Fruit fly (Drosophila melanogaster) whole organism, embryonic: ENCODE data around the gene Eig71Ed.

Source experiments
- Aef1 ChIP-seq: fragments of 200-800 bp; sonication (Bioruptor generic); IDR thresholded peaks from 3 replicates; pipeline ENCODE4 v1.3.6; 2022; ENCODE audit warnings: missing biosample characterization, missing genetic modification characterization
- Atf3 ChIP-seq: fragments of 200-800 bp; sonication (Bioruptor generic); optimal IDR thresholded peaks from 3 replicates; lab custom pipeline; 2016; ENCODE audit warnings: missing biosample characterization, missing genetic modification characterization
- CG10431 ChIP-seq: fragments of 200-800 bp; sonication (Bioruptor generic); optimal IDR thresholded peaks from 3 replicates; lab custom pipeline; 2018; ENCODE audit warnings: missing biosample characterization, mild to moderate bottlenecking, missing genetic modification characterization
- CG10959 ChIP-seq: fragments of 200-800 bp; sonication (Bioruptor generic); IDR thresholded peaks from 2 replicates; pipeline ENCODE4 v1.3.6; 2022; ENCODE audit warnings: missing biosample characterization, missing genetic modification characterization
- CG11398 ChIP-seq: fragments of 200-800 bp; sonication (Bioruptor generic); optimal IDR thresholded peaks from 2 replicates; lab custom pipeline; 2016; ENCODE audit warnings: missing biosample characterization, missing genetic modification characterization
- CG12299 ChIP-seq: fragments of 200-800 bp; sonication (Bioruptor generic); optimal IDR thresholded peaks from 2 replicates; lab custom pipeline; 2018; ENCODE audit warnings: missing biosample characterization, mild to moderate bottlenecking, missing genetic modification characterization
- CG13624 ChIP-seq: fragments of 200-800 bp; sonication (Bioruptor generic); optimal IDR thresholded peaks from 2 replicates; lab custom pipeline; 2016; ENCODE audit warnings: missing biosample characterization, missing genetic modification characterization
- CG1529 ChIP-seq: fragments of 200-800 bp; sonication (Bioruptor generic); optimal IDR thresholded peaks from 3 replicates; lab custom pipeline; 2018; ENCODE audit warnings: missing biosample characterization, missing genetic modification characterization
- CG17829 ChIP-seq: fragments of 200-800 bp; optimal IDR thresholded peaks from 2 replicates; lab custom pipeline; 2019; ENCODE audit warnings: missing biosample characterization, mild to moderate bottlenecking, missing genetic modification characterization, moderate library complexity
- CG18476 ChIP-seq: fragments of 200-800 bp; sonication (Bioruptor generic); optimal IDR thresholded peaks from 2 replicates; lab custom pipeline; 2016; ENCODE audit warnings: missing biosample characterization, mild to moderate bottlenecking, missing genetic modification characterization
- CG18619 ChIP-seq: fragments of 200-800 bp; sonication (Bioruptor generic); optimal IDR thresholded peaks from 3 replicates; lab custom pipeline; 2017; ENCODE audit warnings: missing biosample characterization, mild to moderate bottlenecking, missing genetic modification characterization
- CG2116 ChIP-seq: fragments of 200-800 bp; sonication (Bioruptor generic); optimal IDR thresholded peaks from 3 replicates; lab custom pipeline; 2018; ENCODE audit warnings: missing biosample characterization, mild to moderate bottlenecking, missing genetic modification characterization
- CG2678 ChIP-seq: fragments of 200-800 bp; sonication (Bioruptor generic); optimal IDR thresholded peaks from 3 replicates; lab custom pipeline; 2019; ENCODE audit warnings: missing biosample characterization, mild to moderate bottlenecking, missing genetic modification characterization, moderate library complexity
- CG2889 ChIP-seq: fragments of 200-800 bp; sonication (Bioruptor generic); IDR thresholded peaks from 3 replicates; pipeline ENCODE4 v1.3.6; 2022; ENCODE audit warnings: missing biosample characterization, missing genetic modification characterization
- CG31365 ChIP-seq: fragments of 200-800 bp; sonication (Bioruptor generic); optimal IDR thresholded peaks from 2 replicates; lab custom pipeline; 2018; ENCODE audit warnings: missing biosample characterization, mild to moderate bottlenecking, missing genetic modification characterization
- CG4328 ChIP-seq: fragments of 200-800 bp; sonication (Bioruptor generic); optimal IDR thresholded peaks from 3 replicates; lab custom pipeline; 2017; ENCODE audit warnings: missing biosample characterization, missing genetic modification reagents, missing genetic modification characterization
- CG4617 ChIP-seq: fragments of 200-800 bp; sonication (Bioruptor generic); optimal IDR thresholded peaks from 3 replicates; lab custom pipeline; 2016; ENCODE audit warnings: missing biosample characterization, missing genetic modification characterization, borderline replicate concordance
- CG6254 ChIP-seq: fragments of 200-800 bp; sonication (Bioruptor generic); optimal IDR thresholded peaks from 3 replicates; lab custom pipeline; 2017; ENCODE audit warnings: mild to moderate bottlenecking, missing biosample characterization, missing genetic modification reagents, missing genetic modification characterization
- CG9437 ChIP-seq: fragments of 200-800 bp; sonication (Bioruptor generic); optimal IDR thresholded peaks from 2 replicates; lab custom pipeline; 2018; ENCODE audit warnings: missing biosample characterization, mild to moderate bottlenecking, missing genetic modification characterization
- CHES-1-like ChIP-seq: fragments of 200-800 bp; sonication (Bioruptor generic); optimal IDR thresholded peaks from 2 replicates; lab custom pipeline; 2016; ENCODE audit warnings: missing biosample characterization, missing genetic modification characterization
- Dbx ChIP-seq: fragments of 200-800 bp; sonication (Bioruptor generic); IDR thresholded peaks from 3 replicates; pipeline ENCODE4 v1.3.6; 2022; ENCODE audit warnings: missing biosample characterization, missing genetic modification characterization
- Elba2 ChIP-seq: fragments of 200-800 bp; sonication (Bioruptor generic); optimal IDR thresholded peaks from 3 replicates; lab custom pipeline; 2016; ENCODE audit warnings: missing biosample characterization, missing genetic modification characterization
- H15 ChIP-seq: fragments of 200-800 bp; sonication (Bioruptor generic); IDR thresholded peaks from 3 replicates; pipeline ENCODE4 v1.3.6; 2022; ENCODE audit warnings: missing biosample characterization, missing genetic modification characterization
- Hey ChIP-seq: fragments of 200-800 bp; sonication (Bioruptor generic); optimal IDR thresholded peaks from 3 replicates; lab custom pipeline; 2018; ENCODE audit warnings: missing biosample characterization, mild to moderate bottlenecking, missing genetic modification characterization
- Hr3 ChIP-seq: fragments of 200-800 bp; sonication (Bioruptor generic); optimal IDR thresholded peaks from 3 replicates; lab custom pipeline; 2016; ENCODE audit warnings: missing biosample characterization, missing genetic modification characterization
- Med ChIP-seq: fragments of 200-800 bp; sonication (Bioruptor generic); peaks from one replicate; lab custom pipeline; 2016; ENCODE audit warnings: missing biosample characterization, missing genetic modification characterization, mild to moderate bottlenecking, inconsistent platforms, moderate library complexity
- Oaz ChIP-seq: fragments of 200-800 bp; sonication (Bioruptor generic); IDR thresholded peaks from 2 replicates; pipeline ENCODE4 v1.3.6; 2022; ENCODE audit warnings: missing biosample characterization, missing genetic modification characterization
- Six4 ChIP-seq: fragments of 200-800 bp; sonication (Bioruptor generic); optimal IDR thresholded peaks from 2 replicates; lab custom pipeline; 2016; ENCODE audit warnings: missing biosample characterization, missing genetic modification characterization
- Sox100B ChIP-seq: fragments of 200-800 bp; sonication (Bioruptor generic); optimal IDR thresholded peaks from 3 replicates; lab custom pipeline; 2018; ENCODE audit warnings: missing biosample characterization, mild to moderate bottlenecking, missing genetic modification characterization
- Sry-β ChIP-seq: fragments of 200-800 bp; sonication (Bioruptor generic); optimal IDR thresholded peaks from 2 replicates; lab custom pipeline; 2018; ENCODE audit warnings: missing biosample characterization, mild to moderate bottlenecking, missing genetic modification characterization, moderate library complexity
- TFAM ChIP-seq: fragments of 200-800 bp; sonication (Bioruptor generic); optimal IDR thresholded peaks from 2 replicates; lab custom pipeline; 2017; ENCODE audit warnings: missing biosample characterization, missing genetic modification characterization, inconsistent platforms
- Tbp ChIP-seq: fragments of >200 bp; optimal IDR thresholded peaks from 2 replicates; lab custom pipeline; 2018; ENCODE audit warnings: missing biosample characterization, missing genetic modification characterization
- YL-1 ChIP-seq: fragments of 200-800 bp; sonication (Bioruptor generic); optimal IDR thresholded peaks from 3 replicates; lab custom pipeline; 2017; ENCODE audit warnings: missing biosample characterization, mild to moderate bottlenecking, missing genetic modification characterization
- ase ChIP-seq: fragments of 200-800 bp; sonication (Bioruptor generic); IDR thresholded peaks from 3 replicates; pipeline ENCODE4 v1.3.6; 2022; ENCODE audit warnings: missing biosample characterization, missing genetic modification characterization
- ato ChIP-seq: fragments of 200-800 bp; sonication (Bioruptor generic); IDR thresholded peaks from 2 replicates; pipeline ENCODE4 v1.3.6; 2022; ENCODE audit warnings: missing biosample characterization, missing genetic modification characterization; ENCODE audit not compliant: partially characterized antibody
- bab2 ChIP-seq: fragments of 200-800 bp; sonication (Bioruptor generic); optimal IDR thresholded peaks from 2 replicates; lab custom pipeline; 2016; ENCODE audit warnings: missing biosample characterization, missing genetic modification characterization
- bsh ChIP-seq, 2 experiments: fragments of 200-800 bp; sonication (Bioruptor generic); optimal IDR thresholded peaks; 2 replicates each; lab custom pipeline; 2017 to 2018; ENCODE audit warnings: mild to moderate bottlenecking in 2 of 2, missing biosample characterization in 2 of 2, missing genetic modification characterization in 2 of 2, moderate library complexity in 1 of 2
- danr ChIP-seq: fragments of 200-800 bp; sonication (Bioruptor generic); IDR thresholded peaks from 2 replicates; pipeline ENCODE4 v1.3.6; 2022; ENCODE audit warnings: missing biosample characterization, missing genetic modification characterization
- dimm ChIP-seq: fragments of 200-800 bp; sonication (Bioruptor generic); IDR thresholded peaks from 2 replicates; pipeline ENCODE4 v1.3.6; 2022; ENCODE audit warnings: missing biosample characterization, missing genetic modification characterization
- esg ChIP-seq: fragments of 200-800 bp; sonication (Bioruptor generic); conservative IDR thresholded peaks from 2 replicates; pipeline ENCODE4 v1.3.6; 2022; ENCODE audit warnings: missing biosample characterization, missing genetic modification characterization
- ftz-f1 ChIP-seq: fragments of 200-800 bp; sonication (Bioruptor generic); optimal IDR thresholded peaks from 2 replicates; lab custom pipeline; 2016; ENCODE audit warnings: missing biosample characterization, missing genetic modification characterization
- ham ChIP-seq: fragments of 200-800 bp; sonication (Bioruptor generic); IDR thresholded peaks from 2 replicates; pipeline ENCODE4 v1.3.6; 2022; ENCODE audit warnings: missing biosample characterization, missing genetic modification characterization
- her ChIP-seq: fragments of 200-800 bp; sonication (Bioruptor generic); optimal IDR thresholded peaks from 2 replicates; lab custom pipeline; 2016; ENCODE audit warnings: missing biosample characterization, missing genetic modification characterization
- ind ChIP-seq: fragments of 200-800 bp; sonication (Bioruptor generic); optimal IDR thresholded peaks from 3 replicates; lab custom pipeline; 2016; ENCODE audit warnings: missing biosample characterization, missing genetic modification characterization
- luna ChIP-seq: fragments of 200-800 bp; sonication (Bioruptor generic); optimal IDR thresholded peaks from 2 replicates; lab custom pipeline; 2016; ENCODE audit warnings: missing biosample characterization, missing genetic modification characterization
- org-1 ChIP-seq: fragments of 200-800 bp; sonication (Bioruptor generic); optimal IDR thresholded peaks from 2 replicates; lab custom pipeline; 2017; ENCODE audit warnings: missing biosample characterization, missing genetic modification characterization
- pb ChIP-seq: fragments of 200-800 bp; sonication (Bioruptor generic); optimal IDR thresholded peaks from 3 replicates; lab custom pipeline; 2016; ENCODE audit warnings: missing biosample characterization, missing genetic modification characterization
- pros ChIP-seq: fragments of 200-800 bp; sonication (Bioruptor generic); optimal IDR thresholded peaks from 3 replicates; lab custom pipeline; 2019; ENCODE audit warnings: missing biosample characterization, mild to moderate bottlenecking, missing genetic modification characterization, moderate library complexity
- ranshi ChIP-seq: fragments of 200-800 bp; sonication (Bioruptor generic); IDR thresholded peaks from 2 replicates; pipeline ENCODE4 v1.3.6; 2022; ENCODE audit warnings: missing biosample characterization, missing genetic modification characterization
- sisA ChIP-seq: fragments of 200-800 bp; sonication (Bioruptor generic); IDR thresholded peaks from 2 replicates; pipeline ENCODE4 v1.3.6; 2022; ENCODE audit warnings: missing biosample characterization, missing genetic modification characterization
- sug ChIP-seq: fragments of 200-800 bp; optimal IDR thresholded peaks from 2 replicates; lab custom pipeline; 2019; ENCODE audit warnings: missing biosample characterization, mild to moderate bottlenecking, missing genetic modification characterization, moderate library complexity
- tio ChIP-seq: fragments of 200-800 bp; sonication (Bioruptor generic); optimal IDR thresholded peaks from 2 replicates; lab custom pipeline; 2017; ENCODE audit warnings: missing biosample characterization, missing genetic modification characterization, inconsistent platforms

Eig71Ed gene

dm6 chr3L:15699626-15700337 is 47.4 kb downstream of the Eig71Ed start, which contains the start of gene comm2 (continued):
- TF ChIP-seq tio (GFP tag; lab: Kevin White, UChicago) (no peak), TFAM (GFP tag; lab: Kevin White, UChicago) (no peak), dimm (GFP tag; lab: Robert Waterston, UW) (no peak), Six4 (GFP tag; lab: Kevin White, UChicago) (no peak), Aef1 (GFP tag; lab: Robert Waterston, UW) (no peak), Hr3 (GFP tag; lab: Kevin White, UChicago) (no peak), CG10959 (GFP tag; lab: Robert Waterston, UW) (no peak), pros (GFP tag; lab: Kevin White, UChicago) (peak; percentile 98), bsh (GFP tag; optimal IDR thresholded peaks at IDR 0.05; lab: Kevin White, UChicago) (no peak), esg (GFP tag; lab: Robert Waterston, UW) (no peak), Atf3 (no peak), danr (GFP tag; lab: Robert Waterston, UW) (no peak), CG13624 (GFP tag; lab: Kevin White, UChicago) (no peak), luna (GFP tag; lab: Kevin White, UChicago) (no peak), ase (GFP tag; lab: Robert Waterston, UW) (no peak), H15 (no peak), sisA (GFP tag; lab: Robert Waterston, UW) (no peak), sug (tag; lab: Kevin White, UChicago) (no peak), CG2889 (GFP tag; lab: Robert Waterston, UW) (no peak), CG4328 (GFP tag; lab: Kevin White, UChicago) (no peak), ftz-f1 (GFP tag; lab: Kevin White, UChicago) (no peak), ham (no peak), Tbp (GFP tag; lab: Kevin White, UChicago) (no peak), CHES-1-like (GFP tag; lab: Kevin White, UChicago) (no peak), CG31365 (tag; lab: Kevin White, UChicago) (no peak), CG9437 (GFP tag; lab: Kevin White, UChicago) (no peak), CG6254 (no peak), pb (no peak), CG11398 (GFP tag; lab: Kevin White, UChicago) (no peak), CG17829 (tag; lab: Kevin White, UChicago) (peak; percentile 43), Dbx (GFP tag; lab: Robert Waterston, UW) (0 out of 3 replicates have a peak, but pooled peaks have one; percentile 20), Oaz (GFP tag; lab: Robert Waterston, UW) (no peak), Hey (tag; lab: Kevin White, UChicago) (no peak), CG1529 (no peak), CG4617 (GFP tag; lab: Kevin White, UChicago) (no peak), Med (GFP tag; lab: Kevin White, UChicago) (peak; percentile 74), CG12299 (tag; lab: Kevin White, UChicago) (no peak), ranshi (GFP tag; lab: Robert Waterston, UW) (no peak), Sry-β (no peak), ind (no peak), her (GFP tag; lab: Kevin White, UChicago) (no peak), org-1 (GFP tag; lab: Kevin White, UChicago) (no peak), Sox100B (GFP tag; lab: Kevin White, UChicago) (no peak), CG18619 (GFP tag; lab: Kevin White, UChicago) (no peak), ato (GFP tag; lab: Robert Waterston, UW) (no peak), CG2116 (no peak), bab2 (no peak), Elba2 (no peak), CG2678 (peak; percentile 8), CG10431 (GFP tag; lab: Kevin White, UChicago) (no peak), YL-1 (GFP tag; lab: Kevin White, UChicago) (no peak), CG18476 (GFP tag; lab: Kevin White, UChicago) (no peak)
